Fruit fly (Drosophila melanogaster) whole organism, embryonic: Measurements from ENCODE around the gene CG44362.

ENCODE experiments used
- Abd-B ChIP-seq: fragments of 200-800 bp; sonication (Bioruptor generic); optimal IDR thresholded peaks from 2 replicates; lab custom pipeline; 2018; ENCODE audit warnings: missing biosample characterization, mild to moderate bottlenecking, missing genetic modification characterization, moderate library complexity
- Antp ChIP-seq: fragments of 200-800 bp; sonication (Bioruptor generic); optimal IDR thresholded peaks from 3 replicates; lab custom pipeline; 2016; ENCODE audit warnings: missing biosample characterization, missing genetic modification characterization
- Atf6 ChIP-seq: fragments of 200-800 bp; sonication (Bioruptor generic); IDR thresholded peaks from 2 replicates; pipeline ENCODE4 v1.3.6; 2022; ENCODE audit warnings: missing biosample characterization, missing genetic modification characterization
- CG11398 ChIP-seq: fragments of 200-800 bp; sonication (Bioruptor generic); optimal IDR thresholded peaks from 2 replicates; lab custom pipeline; 2016; ENCODE audit warnings: missing biosample characterization, missing genetic modification characterization
- CG11504 ChIP-seq: fragments of 200-800 bp; sonication (Bioruptor generic); optimal IDR thresholded peaks from 3 replicates; lab custom pipeline; 2019; ENCODE audit warnings: missing biosample characterization, mild to moderate bottlenecking, missing genetic modification characterization, moderate library complexity
- CG12155 ChIP-seq: fragments of 200-800 bp; sonication (Bioruptor generic); optimal IDR thresholded peaks from 3 replicates; lab custom pipeline; 2016; ENCODE audit warnings: missing biosample characterization, missing genetic modification characterization
- CG12942 ChIP-seq: fragments of 200-800 bp; sonication (Bioruptor generic); optimal IDR thresholded peaks from 3 replicates; lab custom pipeline; 2016; ENCODE audit warnings: missing biosample characterization, missing genetic modification characterization
- CG13775 ChIP-seq: fragments of 200-800 bp; sonication (Bioruptor generic); optimal IDR thresholded peaks from 3 replicates; lab custom pipeline; 2017; ENCODE audit warnings: missing biosample characterization, mild to moderate bottlenecking, missing genetic modification characterization
- CG15073 ChIP-seq: fragments of 200-800 bp; sonication (Bioruptor generic); optimal IDR thresholded peaks from 2 replicates; lab custom pipeline; 2016; ENCODE audit warnings: missing biosample characterization, missing genetic modification characterization
- CG15269 ChIP-seq: fragments of 200-800 bp; sonication (Bioruptor generic); optimal IDR thresholded peaks from 2 replicates; lab custom pipeline; 2018; ENCODE audit warnings: missing biosample characterization, mild to moderate bottlenecking, missing genetic modification characterization, moderate library complexity
- CG1529 ChIP-seq: fragments of 200-800 bp; sonication (Bioruptor generic); optimal IDR thresholded peaks from 3 replicates; lab custom pipeline; 2018; ENCODE audit warnings: missing biosample characterization, missing genetic modification characterization
- CG1792 ChIP-seq: fragments of 200-800 bp; sonication (Bioruptor generic); optimal IDR thresholded peaks from 2 replicates; lab custom pipeline; 2016; ENCODE audit warnings: missing biosample characterization, missing genetic modification characterization
- CG2202 ChIP-seq: fragments of 200-800 bp; sonication (Bioruptor generic); optimal IDR thresholded peaks from 2 replicates; lab custom pipeline; 2018; ENCODE audit warnings: missing biosample characterization, mild to moderate bottlenecking, missing genetic modification characterization
- CG2712 ChIP-seq: fragments of 200-800 bp; optimal IDR thresholded peaks from 3 replicates; lab custom pipeline; 2019; ENCODE audit warnings: missing biosample characterization, mild to moderate bottlenecking, missing genetic modification characterization, moderate library complexity
- CG34224 ChIP-seq: fragments of 200-800 bp; sonication (Bioruptor generic); IDR thresholded peaks from 3 replicates; pipeline ENCODE4 v1.3.6; 2022; ENCODE audit warnings: missing biosample characterization, missing genetic modification characterization; ENCODE audit not compliant: partially characterized antibody
- CG4424 ChIP-seq: fragments of 200-800 bp; sonication (Bioruptor generic); optimal IDR thresholded peaks from 3 replicates; lab custom pipeline; 2016; ENCODE audit warnings: missing biosample characterization, missing genetic modification characterization
- CG5245 ChIP-seq: fragments of 200-800 bp; sonication (Bioruptor generic); optimal IDR thresholded peaks from 3 replicates; lab custom pipeline; 2016; ENCODE audit warnings: missing biosample characterization, missing genetic modification characterization
- CG6791 ChIP-seq: fragments of 200-800 bp; sonication (Bioruptor generic); IDR thresholded peaks from 3 replicates; pipeline ENCODE4 v1.3.6; 2022; ENCODE audit warnings: missing biosample characterization, missing genetic modification characterization; ENCODE audit not compliant: partially characterized antibody
- CG7786 ChIP-seq: fragments of 200-800 bp; sonication (Bioruptor generic); optimal IDR thresholded peaks from 2 replicates; lab custom pipeline; 2016; ENCODE audit warnings: missing biosample characterization, missing genetic modification characterization
- CG8924 ChIP-seq: fragments of 200-800 bp; optimal IDR thresholded peaks from 3 replicates; lab custom pipeline; 2019; ENCODE audit warnings: missing biosample characterization, mild to moderate bottlenecking, missing genetic modification characterization, moderate library complexity
- CTCF ChIP-seq: fragments of 200-800 bp; sonication (Bioruptor generic); optimal IDR thresholded peaks from 2 replicates; lab custom pipeline; 2017; ENCODE audit warnings: missing biosample characterization, mild to moderate bottlenecking, missing genetic modification characterization, moderate library complexity
- CoRest ChIP-seq: fragments of 200-800 bp; sonication (Bioruptor generic); optimal IDR thresholded peaks from 3 replicates; lab custom pipeline; 2018; ENCODE audit warnings: missing biosample characterization, mild to moderate bottlenecking, missing genetic modification characterization, moderate library complexity
- D19A ChIP-seq: fragments of 200-800 bp; optimal IDR thresholded peaks from 3 replicates; lab custom pipeline; 2019; ENCODE audit warnings: missing biosample characterization, mild to moderate bottlenecking, missing genetic modification characterization, moderate library complexity
- Dip3 ChIP-seq: fragments of 200-800 bp; sonication (Bioruptor generic); optimal IDR thresholded peaks from 3 replicates; lab custom pipeline; 2016; ENCODE audit warnings: missing biosample characterization, missing genetic modification characterization
- E2f2 ChIP-seq: fragments of 200-800 bp; sonication (Bioruptor generic); IDR thresholded peaks from 2 replicates; pipeline ENCODE4 v1.3.6; 2022; ENCODE audit warnings: missing biosample characterization, missing genetic modification characterization
- HLH3B ChIP-seq: fragments of 200-800 bp; sonication (Bioruptor generic); IDR thresholded peaks from 2 replicates; pipeline ENCODE4 v1.3.6; 2022; ENCODE audit warnings: missing biosample characterization, missing genetic modification characterization
- Hsf ChIP-seq: fragments of 200-800 bp; sonication (Bioruptor generic); optimal IDR thresholded peaks from 3 replicates; lab custom pipeline; 2016; ENCODE audit warnings: missing biosample characterization, missing genetic modification characterization
- Lpt ChIP-seq: fragments of >200 bp; optimal IDR thresholded peaks from 2 replicates; lab custom pipeline; 2018; ENCODE audit warnings: missing biosample characterization, missing genetic modification characterization
- Sox100B ChIP-seq: fragments of 200-800 bp; sonication (Bioruptor generic); optimal IDR thresholded peaks from 3 replicates; lab custom pipeline; 2018; ENCODE audit warnings: missing biosample characterization, mild to moderate bottlenecking, missing genetic modification characterization
- Sox102F ChIP-seq: fragments of 200-800 bp; sonication (Bioruptor generic); optimal IDR thresholded peaks from 2 replicates; lab custom pipeline; 2018; ENCODE audit warnings: missing biosample characterization, mild to moderate bottlenecking, missing genetic modification characterization, moderate library complexity
- az2 ChIP-seq: fragments of 200-800 bp; sonication (Bioruptor generic); optimal IDR thresholded peaks from 3 replicates; lab custom pipeline; 2016; ENCODE audit warnings: missing biosample characterization, missing genetic modification characterization
- bcd ChIP-seq: fragments of 200-800 bp; sonication (Bioruptor generic); optimal IDR thresholded peaks from 2 replicates; lab custom pipeline; 2017; ENCODE audit warnings: missing biosample characterization, mild to moderate bottlenecking, missing genetic modification characterization
- chif ChIP-seq, 2 experiments: fragments of 200-800 bp; sonication (Bioruptor generic); optimal IDR thresholded peaks; 3 replicates each; lab custom pipeline; 2016; ENCODE audit warnings: missing biosample characterization in 2 of 2, missing genetic modification characterization in 2 of 2
- croc ChIP-seq: fragments of 200-800 bp; sonication (Bioruptor generic); conservative IDR thresholded peaks from 3 replicates; pipeline ENCODE4 v1.3.6; 2022; ENCODE audit warnings: missing biosample characterization, missing genetic modification characterization
- dm ChIP-seq: fragments of 200-800 bp; sonication (Bioruptor generic); optimal IDR thresholded peaks from 3 replicates; lab custom pipeline; 2016; ENCODE audit warnings: missing biosample characterization, missing genetic modification characterization
- grn ChIP-seq: fragments of 200-800 bp; sonication (Bioruptor generic); optimal IDR thresholded peaks from 3 replicates; lab custom pipeline; 2017; ENCODE audit warnings: missing biosample characterization, missing genetic modification characterization
- her ChIP-seq: fragments of 200-800 bp; sonication (Bioruptor generic); optimal IDR thresholded peaks from 2 replicates; lab custom pipeline; 2016; ENCODE audit warnings: missing biosample characterization, missing genetic modification characterization
- hth ChIP-seq: fragments of >200 bp; optimal IDR thresholded peaks from 2 replicates; lab custom pipeline; 2017; ENCODE audit warnings: inconsistent platforms
- klu ChIP-seq: fragments of 200-800 bp; sonication (Bioruptor generic); IDR thresholded peaks from 2 replicates; pipeline ENCODE4 v1.3.6; 2022; ENCODE audit warnings: missing biosample characterization, missing genetic modification characterization
- nau ChIP-seq: fragments of 200-800 bp; sonication (Bioruptor generic); optimal IDR thresholded peaks from 3 replicates; lab custom pipeline; 2017; ENCODE audit warnings: missing biosample characterization, mild to moderate bottlenecking, missing genetic modification characterization, missing genetic modification reagents
- otp ChIP-seq: fragments of 200-800 bp; sonication (Bioruptor generic); IDR thresholded peaks from 3 replicates; pipeline ENCODE4, ENCODE4 v1.3.6; 2022; ENCODE audit warnings: missing biosample characterization, missing genetic modification characterization
- row ChIP-seq: fragments of 200-800 bp; sonication (Bioruptor generic); IDR thresholded peaks from 3 replicates; pipeline ENCODE4 v1.3.6; 2022; ENCODE audit warnings: missing biosample characterization, missing genetic modification characterization
- schlank ChIP-seq: fragments of 200-800 bp; sonication (Bioruptor generic); optimal IDR thresholded peaks from 2 replicates; lab custom pipeline; 2018; ENCODE audit warnings: missing biosample characterization, mild to moderate bottlenecking, missing genetic modification characterization
- seq ChIP-seq: fragments of 200-800 bp; sonication (Bioruptor generic); IDR thresholded peaks from 2 replicates; pipeline ENCODE4 v1.3.6; 2022; ENCODE audit warnings: missing biosample characterization, missing genetic modification characterization
- shn ChIP-seq: fragments of 200-800 bp; sonication (Bioruptor generic); optimal IDR thresholded peaks from 3 replicates; lab custom pipeline; 2016; ENCODE audit warnings: missing biosample characterization, missing genetic modification characterization
- sqz ChIP-seq: fragments of 200-800 bp; sonication (Bioruptor generic); optimal IDR thresholded peaks from 3 replicates; lab custom pipeline; 2018; ENCODE audit warnings: missing biosample characterization, mild to moderate bottlenecking, missing genetic modification characterization
- stwl ChIP-seq: fragments of 200-800 bp; sonication (Bioruptor generic); optimal IDR thresholded peaks from 3 replicates; lab custom pipeline; 2018; ENCODE audit warnings: missing biosample characterization, mild to moderate bottlenecking, missing genetic modification characterization, moderate library complexity
- trh ChIP-seq: fragments of 200-800 bp; sonication (Bioruptor generic); optimal IDR thresholded peaks from 2 replicates; lab custom pipeline; 2016; ENCODE audit warnings: missing biosample characterization, missing genetic modification characterization
- tx ChIP-seq: fragments of 200-800 bp; sonication (Bioruptor generic); optimal IDR thresholded peaks from 2 replicates; lab custom pipeline; 2016; ENCODE audit warnings: missing biosample characterization, missing genetic modification characterization
- unpg ChIP-seq: fragments of 200-800 bp; sonication (Bioruptor generic); optimal IDR thresholded peaks from 3 replicates; lab custom pipeline; 2018; ENCODE audit warnings: missing biosample characterization, mild to moderate bottlenecking, missing genetic modification characterization, moderate library complexity
- wor ChIP-seq: fragments of 200-800 bp; sonication (Bioruptor generic); IDR thresholded peaks from 2 replicates; pipeline ENCODE4 v1.3.6; 2022; ENCODE audit warnings: missing biosample characterization, missing genetic modification characterization

The CG44362 gene

dm6 chr3L:11428390-11428789 lies 31.0 kb downstream of the CG44362 start (continued):
- TF ChIP-seq dm (GFP tag; lab: Kevin White, UChicago), result no peak
- no peak for TF ChIP-seq klu (GFP tag; lab: Robert Waterston, UW)

- TF ChIP-seq bcd (peak; percentile 26), grn (GFP tag; lab: Kevin White, UChicago) (no peak), Atf6 (GFP tag; lab: Robert Waterston, UW) (no peak), CG6791 (GFP tag; lab: Robert Waterston, UW) (no peak), az2 (GFP tag; lab: Kevin White, UChicago) (peak; percentile 52), CG12942 (GFP tag; lab: Kevin White, UChicago) (peak; percentile 12), CG1792 (GFP tag; lab: Kevin White, UChicago) (no peak), CG2712 (tag; lab: Kevin White, UChicago) (peak; percentile 48), CoRest (tag; lab: Kevin White, UChicago) (peak; percentile 65), CG12155 (GFP tag; lab: Kevin White, UChicago) (peak; percentile 28), CG8924 (peak; percentile 40), Dip3 (no peak), row (GFP tag; lab: Robert Waterston, UW) (peak; percentile 64), nau (GFP tag; lab: Kevin White, UChicago) (no peak), tx (peak; percentile 0), HLH3B (GFP tag; lab: Robert Waterston, UW) (no peak), CG13775 (GFP tag; lab: Kevin White, UChicago) (peak; percentile 57), sqz (GFP tag; lab: Kevin White, UChicago) (no peak), CG2202 (tag; lab: Kevin White, UChicago) (peak; percentile 15), Sox100B (peak; percentile 19), schlank (no peak), CTCF (no peak), chif (GFP tag; optimal IDR thresholded peaks at IDR 0.05; lab: Kevin White, UChicago) (peak; percentile 20 to 44), trh (GFP tag; lab: Kevin White, UChicago) (no peak), Sox102F (GFP tag; lab: Kevin White, UChicago) (peak; percentile 65), Lpt (GFP tag; lab: Kevin White, UChicago) (no peak), CG15073 (GFP tag; lab: Kevin White, UChicago) (no peak), CG15269 (peak; percentile 24), unpg (GFP tag; lab: Kevin White, UChicago) (peak; percentile 26), Hsf (peak; percentile 50), CG11398 (GFP tag; lab: Kevin White, UChicago) (peak; percentile 8), her (GFP tag; lab: Kevin White, UChicago) (no peak), Antp (GFP tag; lab: Kevin White, UChicago) (peak; percentile 13), wor (GFP tag; lab: Robert Waterston, UW) (0 out of 2 replicates have a peak, but pooled peaks have one; percentile 30), otp (GFP tag; lab: Robert Waterston, UW) (0 out of 3 replicates have a peak, but pooled peaks have one; percentile 21), stwl (tag; lab: Kevin White, UChicago) (no peak), CG5245 (GFP tag; lab: Kevin White, UChicago) (no peak), E2f2 (GFP tag; lab: Robert Waterston, UW) (no peak), CG11504 (tag; lab: Kevin White, UChicago) (peak; percentile 51), Abd-B (GFP tag; lab: Kevin White, UChicago) (peak; percentile 29), CG1529 (GFP tag; lab: Kevin White, UChicago) (peak; percentile 23), hth (lab: Kevin White, UChicago) (no peak), CG34224 (GFP tag; lab: Robert Waterston, UW) (no peak), CG4424 (peak; percentile 26), seq (peak; percentile 44; the same call in 1 of the 2 replicates), CG7786 (GFP tag; lab: Kevin White, UChicago) (peak; percentile 19), croc (GFP tag; lab: Robert Waterston, UW) (0 out of 3 replicates have a peak, but pooled peaks have one; percentile 31), shn (GFP tag; lab: Kevin White, UChicago) (peak; percentile 22), D19A (tag; lab: Kevin White, UChicago) (peak; percentile 42)
Observed at dm6 chr3L:11429695-11430094, 32.4 kb downstream of the CG44362 start.
